Worm (Caenorhabditis elegans): Measurements from ENCODE around the gene pudl-2.
"Not testable (repeated sequence)": the region's sequence is repeated elsewhere in the genome, so short reads cannot be mapped to it uniquely, and the experiment has no call there.

The pudl-2 gene

ce11 chrIV:2834516-2834915 lies at the start of gene pudl-2:
Gene pudl-2, plus strand, starts transcription at chrIV:2834816.
- TF ChIP-seq unc-62 (GFP tag; optimal IDR thresholded peaks at IDR 0.05) (no peak), cnd-1 (tag; optimal IDR thresholded peaks at IDR 0.05) (no peak), lsy-2 (tag; optimal IDR thresholded peaks at IDR 0.05) (no peak), tbx-8 (GFP tag; optimal IDR thresholded peaks at IDR 0.05) (no peak), pha-4 (tag; optimal IDR thresholded peaks at IDR 0.05) (no peak), ceh-39 (tag; optimal IDR thresholded peaks at IDR 0.05) (no peak), ham-2 (GFP tag; optimal IDR thresholded peaks at IDR 0.05) (no peak), sptf-1 (tag; optimal IDR thresholded peaks at IDR 0.05) (no peak), bed-3 (GFP tag; optimal IDR thresholded peaks at IDR 0.05) (no peak), nhr-28 (tag; optimal IDR thresholded peaks at IDR 0.05) (no peak), M03D4.4 (tag; optimal IDR thresholded peaks at IDR 0.05) (no peak), snpc-4 (tag; optimal IDR thresholded peaks at IDR 0.05) (no peak), hlh-1 (tag; optimal IDR thresholded peaks at IDR 0.05) (no peak), nhr-2 (tag; optimal IDR thresholded peaks at IDR 0.05) (no peak), elt-3 (tag; optimal IDR thresholded peaks at IDR 0.05) (no peak), ceh-83 (GFP tag; optimal IDR thresholded peaks at IDR 0.05) (no peak), flh-1 (GFP tag; optimal IDR thresholded peaks at IDR 0.05) (no peak), ceh-43 (GFP tag; optimal IDR thresholded peaks at IDR 0.05) (no peak), mls-2 (tag; optimal IDR thresholded peaks at IDR 0.05) (no peak)

ce11 chrIV:2785057-2785456 lies 49.6 kb upstream of the pudl-2 start:
- no peak for TF ChIP-seq lin-13 (tag; optimal IDR thresholded peaks at IDR 0.05)
- TF ChIP-seq unc-62 (GFP tag; optimal IDR thresholded peaks at IDR 0.05): peak; percentile 13
- TF ChIP-seq elt-3 (tag; optimal IDR thresholded peaks at IDR 0.05): no peak
- peak; percentile 90 for TF ChIP-seq ces-1 (GFP tag; optimal IDR thresholded peaks at IDR 0.05)
- peak; percentile 71 for TF ChIP-seq pha-4 (tag; optimal IDR thresholded peaks at IDR 0.05)
- TF ChIP-seq sem-2 (GFP tag; optimal IDR thresholded peaks at IDR 0.05): no peak
- TF ChIP-seq drap-1 (GFP tag; optimal IDR thresholded peaks at IDR 0.05): no peak

- not testable (repeated sequence) for TF ChIP-seq nhr-2, blmp-1, elt-3 (tag; optimal IDR thresholded peaks at IDR 0.05)
Observed at ce11 chrIV:2788389-2788788, 46.2 kb upstream of the pudl-2 start, which contains the start of gene atln-1. Gene atln-1, plus strand, starts transcription at chrIV:2788689.

- TF ChIP-seq ces-1 (GFP tag; optimal IDR thresholded peaks at IDR 0.05): no peak
- no peak for TF ChIP-seq sem-2 (GFP tag; optimal IDR thresholded peaks at IDR 0.05)
- TF ChIP-seq unc-120 (tag; optimal IDR thresholded peaks at IDR 0.05; ENCODE audit: poor library complexity, severe bottlenecking): no peak
- TF ChIP-seq elt-3 (tag; optimal IDR thresholded peaks at IDR 0.05): no peak
- no peak for TF ChIP-seq nhr-2 (tag; optimal IDR thresholded peaks at IDR 0.05)
- no peak for TF ChIP-seq hlh-1 (tag; optimal IDR thresholded peaks at IDR 0.05)
Observed at ce11 chrIV:2793956-2794355, 40.7 kb upstream of the pudl-2 start.

- TF ChIP-seq ceh-43 (GFP tag; optimal IDR thresholded peaks at IDR 0.05) (no peak), lin-32 (GFP tag; optimal IDR thresholded peaks at IDR 0.05) (no peak)
Observed at ce11 chrIV:2798339-2798738, 36.3 kb upstream of the pudl-2 start, which contains the start of gene Y54G2A.52. Gene Y54G2A.52, minus strand, starts transcription at chrIV:2798686.

ce11 chrIV:2799389-2799788 lies 35.2 kb upstream of the pudl-2 start, which contains the start of gene Y54G2A.10:
Gene Y54G2A.10, plus strand, starts transcription at chrIV:2799689.
- TF ChIP-seq tbx-8 (GFP tag; optimal IDR thresholded peaks at IDR 0.05) (no peak), blmp-1 (tag; optimal IDR thresholded peaks at IDR 0.05) (no peak), elt-3 (tag; optimal IDR thresholded peaks at IDR 0.05) (no peak), zip-8 (tag; optimal IDR thresholded peaks at IDR 0.05) (no peak), bed-3 (GFP tag; optimal IDR thresholded peaks at IDR 0.05) (no peak), nhr-237 (tag; optimal IDR thresholded peaks at IDR 0.05) (no peak), ztf-11 (tag; optimal IDR thresholded peaks at IDR 0.05) (no peak), nhr-2 (tag; optimal IDR thresholded peaks at IDR 0.05) (no peak), ham-2 (GFP tag; optimal IDR thresholded peaks at IDR 0.05) (no peak), sem-2 (GFP tag; optimal IDR thresholded peaks at IDR 0.05) (no peak), cnd-1 (tag; optimal IDR thresholded peaks at IDR 0.05) (no peak), lin-13 (tag; optimal IDR thresholded peaks at IDR 0.05) (no peak), nhr-12 (tag; optimal IDR thresholded peaks at IDR 0.05) (no peak), ceh-83 (GFP tag; optimal IDR thresholded peaks at IDR 0.05) (no peak), nhr-76 (tag; optimal IDR thresholded peaks at IDR 0.05) (no peak), ceh-39 (tag; optimal IDR thresholded peaks at IDR 0.05) (no peak)

Measured in whole organism, mixed stage, embryonic.